Fruit fly (Drosophila melanogaster) whole organism, embryonic: ENCODE data around the gene CG13369.

Source experiments
- CG43689 ChIP-seq: fragments of 200-800 bp; sonication (Bioruptor generic); IDR thresholded peaks from 2 replicates; pipeline ENCODE4 v1.3.6; 2022; ENCODE audit warnings: missing biosample characterization, missing genetic modification characterization
- CG9437 ChIP-seq: fragments of 200-800 bp; sonication (Bioruptor generic); optimal IDR thresholded peaks from 2 replicates; lab custom pipeline; 2018; ENCODE audit warnings: missing biosample characterization, mild to moderate bottlenecking, missing genetic modification characterization
- Chrac-16 ChIP-seq: fragments of 200-800 bp; sonication (Bioruptor generic); optimal IDR thresholded peaks from 3 replicates; lab custom pipeline; 2016; ENCODE audit warnings: missing biosample characterization, missing genetic modification characterization
- Ravus ChIP-seq: fragments of 200-800 bp; sonication (Bioruptor generic); IDR thresholded peaks from 2 replicates; pipeline ENCODE4 v1.3.6; 2022; ENCODE audit warnings: missing biosample characterization, missing genetic modification characterization
- oc ChIP-seq: fragments of 200-800 bp; sonication (Bioruptor generic); optimal IDR thresholded peaks from 2 replicates; lab custom pipeline; 2018; ENCODE audit warnings: missing biosample characterization, mild to moderate bottlenecking, missing genetic modification characterization, moderate library complexity

DNA sequence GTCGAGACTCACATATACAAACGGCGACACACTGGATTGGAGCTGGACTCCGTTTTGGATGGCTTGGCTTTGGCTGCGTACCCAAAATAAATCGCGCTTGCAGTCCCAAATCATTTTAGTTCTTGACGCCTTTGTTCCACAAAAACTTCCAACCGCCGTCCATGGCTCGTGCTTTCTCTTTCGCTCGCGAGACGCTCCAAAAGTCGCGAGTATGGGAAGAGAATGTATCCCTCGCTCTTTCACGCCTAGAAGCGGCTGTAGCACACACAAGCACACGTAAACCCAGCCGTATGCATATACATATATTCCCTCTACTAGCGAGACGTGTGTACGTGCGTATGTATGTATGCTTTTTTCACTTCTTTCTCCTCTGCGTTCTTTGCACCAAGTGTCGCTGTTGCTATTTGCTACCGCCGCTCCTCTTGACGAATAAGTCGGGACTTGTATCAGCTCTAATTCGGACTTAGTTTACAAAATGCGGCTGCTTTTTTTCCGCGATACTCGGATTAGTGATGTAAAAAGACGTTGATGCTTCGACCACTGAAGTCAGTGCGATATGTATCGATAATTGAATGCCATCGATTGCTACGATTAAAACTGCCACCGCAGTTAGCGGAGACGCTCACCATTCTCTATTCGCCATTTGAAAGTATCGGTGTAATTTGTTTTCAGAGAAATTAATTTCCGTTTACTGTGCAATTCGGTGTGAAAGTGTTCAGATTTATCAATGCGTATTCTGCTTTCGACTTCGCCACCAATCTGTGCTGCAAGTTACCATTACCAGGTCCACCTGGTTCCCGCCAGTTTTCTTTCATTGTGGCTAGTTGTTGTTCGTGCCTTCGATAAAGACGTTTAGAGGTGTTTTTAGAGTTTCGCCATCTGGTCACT lies 32.5 kb downstream of the CG13369 start, which contains the start of the genes Hmt4-20 and SkpA:
- TF ChIP-seq Chrac-16 (GFP tag; lab: Kevin White, UChicago): no peak
- TF ChIP-seq oc (tag; lab: Kevin White, UChicago): no peak
- no peak for TF ChIP-seq Ravus
- TF ChIP-seq CG43689 (GFP tag; lab: Robert Waterston, UW): no peak
- TF ChIP-seq CG9437 (GFP tag; lab: Kevin White, UChicago): no peak
